Worm (Caenorhabditis elegans) whole organism, young adult: ENCODE measurements around the gene trcs-1.

Experiments
- F57A8.1 ChIP-seq: fragments of 200-800 bp; sonication (Bioruptor generic); optimal IDR thresholded peaks from 2 replicates; lab custom pipeline; 2018; ENCODE audit warnings: mild to moderate bottlenecking, missing genetic modification characterization, moderate library complexity, missing compliant biosample characterization
- K11D2.4 ChIP-seq: fragments of 200-800 bp; sonication (Bioruptor generic); IDR thresholded peaks from 2 replicates; pipeline ENCODE4 v1.3.6; 2022; ENCODE audit warnings: missing genetic modification reagents, missing genetic modification characterization, missing compliant biosample characterization
- T07F8.4 ChIP-seq: sonication (generic microtip); optimal IDR thresholded peaks from 2 replicates; lab custom pipeline; 2016; ENCODE audit warnings: mild to moderate bottlenecking, missing genetic modification characterization, moderate library complexity, missing compliant biosample characterization
- lin-35 ChIP-seq, 3 experiments: fragments of 150-350 bp in 2 of 3; sonication (generic microtip) in 1 of 3; optimal IDR thresholded peaks; 2 replicates each; lab custom pipeline; 2014 to 2018; ENCODE audit warnings: missing biosample characterization in 3 of 3, missing genetic modification characterization in 3 of 3, missing genetic modification reagents in 3 of 3
- unc-62 ChIP-seq: fragments of 150-350 bp; optimal IDR thresholded peaks from 2 replicates; lab custom pipeline; 2014; ENCODE audit warnings: missing biosample characterization, missing genetic modification reagents, missing genetic modification characterization

DNA sequence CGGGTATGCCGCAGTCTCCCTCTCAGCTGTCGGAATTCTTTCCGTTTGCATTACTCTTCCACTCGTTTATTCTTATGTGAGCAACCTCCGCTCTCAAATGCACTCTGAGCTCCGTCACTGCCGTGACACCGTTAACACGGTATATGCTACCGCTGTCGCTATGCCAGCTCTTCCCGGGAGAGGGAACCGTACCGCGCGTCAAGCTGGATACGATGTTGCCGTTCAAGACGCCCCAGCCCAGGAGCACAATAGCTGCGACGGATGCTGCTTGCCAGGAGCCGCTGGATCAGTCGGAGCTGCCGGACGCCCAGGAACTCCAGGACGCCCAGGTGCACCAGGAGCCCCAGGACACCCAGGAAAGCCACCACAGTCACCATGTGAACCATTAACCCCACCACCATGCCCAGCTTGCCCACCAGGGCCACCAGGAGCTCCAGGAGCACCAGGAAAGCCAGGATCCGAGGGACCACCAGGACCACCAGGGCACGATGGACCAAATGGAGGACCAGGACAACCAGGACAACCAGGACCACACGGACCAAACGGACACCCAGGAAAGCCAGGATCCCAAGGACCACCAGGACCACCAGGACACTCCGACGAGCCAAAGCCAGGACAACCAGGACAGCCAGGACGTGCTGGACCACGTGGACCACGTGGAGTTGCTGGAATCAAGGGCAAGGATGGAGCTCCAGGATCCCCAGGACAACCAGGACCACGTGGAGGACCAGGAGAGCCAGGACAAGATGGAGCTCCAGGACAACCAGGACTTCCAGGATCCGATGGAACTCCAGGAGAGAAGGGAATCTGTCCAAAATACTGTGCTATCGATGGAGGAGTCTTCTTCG lies 24.9 kb downstream of the trcs-1 start:
- TF ChIP-seq lin-35 (GFP tag; optimal IDR thresholded peaks at IDR 0.05; lab: Kevin White, UChicago) (no peak), K11D2.4 (GFP tag; lab: Robert Waterston, UW) (no peak; the same call in 1 of the 2 replicates), F57A8.1 (GFP tag; lab: Kevin White, UChicago) (no peak), T07F8.4 (tag; lab: Kevin White, UChicago) (no peak), unc-62 (GFP tag; lab: Kevin White, UChicago) (no peak)
